Fruit fly (Drosophila melanogaster): Measurements from ENCODE around the gene CG17450.

dm6 chrX:21565539-21565938, 43.2 kb downstream of the CG17450 start:
- peak; percentile 81 to 86 for TF ChIP-seq CTCF (optimal IDR thresholded peaks at IDR 0.05)
- TF ChIP-seq CG8478 (optimal IDR thresholded peaks at IDR 0.05), result no peak

Measured in S2 (cell line).